Fruit fly (Drosophila melanogaster) whole organism, embryonic: ENCODE data around the gene CG2256.

Experiments
- BEAF-32 ChIP-seq: fragments of 200-800 bp; sonication (Bioruptor generic); optimal IDR thresholded peaks from 3 replicates; lab custom pipeline; 2017; ENCODE audit warnings: missing biosample characterization, missing genetic modification characterization, mild to moderate bottlenecking, moderate library complexity, missing genetic modification reagents
- CG10147 ChIP-seq: fragments of 200-800 bp; sonication (Bioruptor generic); optimal IDR thresholded peaks from 2 replicates; lab custom pipeline; 2019; ENCODE audit warnings: missing biosample characterization, mild to moderate bottlenecking, missing genetic modification characterization, moderate library complexity
- CG10321 ChIP-seq: fragments of 200-800 bp; sonication (Bioruptor generic); IDR thresholded peaks from 2 replicates; pipeline ENCODE4 v1.3.6; 2022; ENCODE audit warnings: missing biosample characterization, missing genetic modification characterization
- CG13894 ChIP-seq: fragments of 200-800 bp; sonication (Bioruptor generic); optimal IDR thresholded peaks from 3 replicates; lab custom pipeline; 2018; ENCODE audit warnings: missing biosample characterization, mild to moderate bottlenecking, missing genetic modification characterization, moderate library complexity
- CG1602 ChIP-seq: fragments of 200-800 bp; sonication (Bioruptor generic); optimal IDR thresholded peaks from 3 replicates; lab custom pipeline; 2016; ENCODE audit warnings: missing biosample characterization, missing genetic modification characterization
- CG1832 ChIP-seq: fragments of 200-800 bp; sonication (Bioruptor generic); optimal IDR thresholded peaks from 2 replicates; lab custom pipeline; 2017; ENCODE audit warnings: missing biosample characterization, mild to moderate bottlenecking, missing genetic modification characterization, inconsistent platforms
- CG18476 ChIP-seq: fragments of 200-800 bp; sonication (Bioruptor generic); optimal IDR thresholded peaks from 2 replicates; lab custom pipeline; 2016; ENCODE audit warnings: missing biosample characterization, mild to moderate bottlenecking, missing genetic modification characterization
- CG18764 ChIP-seq: fragments of 200-800 bp; sonication (Bioruptor generic); optimal IDR thresholded peaks from 3 replicates; lab custom pipeline; 2016; ENCODE audit warnings: missing biosample characterization, missing genetic modification characterization
- CG2199 ChIP-seq: fragments of 200-800 bp; sonication (Bioruptor generic); IDR thresholded peaks from 3 replicates; pipeline ENCODE4 v1.3.6; 2022; ENCODE audit warnings: missing biosample characterization, missing genetic modification characterization
- CG2678 ChIP-seq: fragments of 200-800 bp; sonication (Bioruptor generic); optimal IDR thresholded peaks from 3 replicates; lab custom pipeline; 2019; ENCODE audit warnings: missing biosample characterization, mild to moderate bottlenecking, missing genetic modification characterization, moderate library complexity
- CG2875 ChIP-seq: fragments of 200-800 bp; sonication (Bioruptor generic); optimal IDR thresholded peaks from 2 replicates; lab custom pipeline; 2017; ENCODE audit warnings: missing biosample characterization, mild to moderate bottlenecking, missing genetic modification characterization, missing genetic modification reagents
- CG33557 ChIP-seq: fragments of 200-800 bp; sonication (Bioruptor generic); optimal IDR thresholded peaks from 2 replicates; lab custom pipeline; 2019; ENCODE audit warnings: missing biosample characterization, mild to moderate bottlenecking, missing genetic modification characterization, moderate library complexity
- CG5245 ChIP-seq: fragments of 200-800 bp; sonication (Bioruptor generic); optimal IDR thresholded peaks from 3 replicates; lab custom pipeline; 2016; ENCODE audit warnings: missing biosample characterization, missing genetic modification characterization
- CG6254 ChIP-seq: fragments of 200-800 bp; sonication (Bioruptor generic); optimal IDR thresholded peaks from 3 replicates; lab custom pipeline; 2017; ENCODE audit warnings: mild to moderate bottlenecking, missing biosample characterization, missing genetic modification reagents, missing genetic modification characterization
- CG8388 ChIP-seq: fragments of 200-800 bp; sonication (Bioruptor generic); optimal IDR thresholded peaks from 2 replicates; lab custom pipeline; 2019; ENCODE audit warnings: missing biosample characterization, mild to moderate bottlenecking, missing genetic modification characterization, moderate library complexity
- CTCF ChIP-seq: fragments of 200-800 bp; sonication (Bioruptor generic); optimal IDR thresholded peaks from 2 replicates; lab custom pipeline; 2017; ENCODE audit warnings: missing biosample characterization, mild to moderate bottlenecking, missing genetic modification characterization, moderate library complexity
- D19A ChIP-seq: fragments of 200-800 bp; optimal IDR thresholded peaks from 3 replicates; lab custom pipeline; 2019; ENCODE audit warnings: missing biosample characterization, mild to moderate bottlenecking, missing genetic modification characterization, moderate library complexity
- Doc2 ChIP-seq: fragments of 200-800 bp; sonication (Bioruptor generic); IDR thresholded peaks from 2 replicates; pipeline ENCODE4 v1.3.6; 2022; ENCODE audit warnings: missing biosample characterization, missing genetic modification characterization
- E2f1 ChIP-seq: fragments of 200-800 bp; sonication (Bioruptor generic); IDR thresholded peaks from 2 replicates; pipeline ENCODE4 v1.3.6; 2022; ENCODE audit warnings: missing biosample characterization, missing genetic modification characterization
- Kr ChIP-seq: fragments of 200-800 bp; sonication (Bioruptor generic); optimal IDR thresholded peaks from 2 replicates; lab custom pipeline; 2017; ENCODE audit warnings: missing biosample characterization, mild to moderate bottlenecking, missing genetic modification characterization
- Med ChIP-seq: fragments of 200-800 bp; sonication (Bioruptor generic); peaks from one replicate; lab custom pipeline; 2016; ENCODE audit warnings: missing biosample characterization, missing genetic modification characterization, mild to moderate bottlenecking, inconsistent platforms, moderate library complexity
- Neu2 ChIP-seq: fragments of 200-800 bp; sonication (Bioruptor generic); optimal IDR thresholded peaks from 3 replicates; lab custom pipeline; 2016; ENCODE audit warnings: missing biosample characterization, missing genetic modification characterization, borderline replicate concordance
- Pdp1 ChIP-seq, 2 experiments: fragments of 200-800 bp; sonication (Bioruptor generic); optimal IDR thresholded peaks; 3 replicates each; lab custom pipeline; 2016; ENCODE audit warnings: missing biosample characterization in 2 of 2, missing genetic modification characterization in 2 of 2, mild to moderate bottlenecking in 1 of 2, moderate library complexity in 1 of 2
- Ravus ChIP-seq: fragments of 200-800 bp; sonication (Bioruptor generic); IDR thresholded peaks from 2 replicates; pipeline ENCODE4 v1.3.6; 2022; ENCODE audit warnings: missing biosample characterization, missing genetic modification characterization
- Trl ChIP-seq, 3 experiments: fragments of >200 bp in 2 of 3; fragments of 200-800 bp in 1 of 3; sonication (Bioruptor generic) in 1 of 3; optimal IDR thresholded peaks; 2 replicates in 1 of 3; 3 replicates in 2 of 3; lab custom pipeline; 2016 to 2017; ENCODE audit warnings: missing biosample characterization in 1 of 3, missing genetic modification characterization in 1 of 3
- ab ChIP-seq: fragments of 200-800 bp; sonication (Bioruptor generic); optimal IDR thresholded peaks from 2 replicates; lab custom pipeline; 2016; ENCODE audit warnings: missing biosample characterization, missing genetic modification characterization
- ac ChIP-seq: fragments of 200-800 bp; sonication (Bioruptor generic); optimal IDR thresholded peaks from 3 replicates; lab custom pipeline; 2017; ENCODE audit warnings: missing biosample characterization, mild to moderate bottlenecking, missing genetic modification characterization
- ap ChIP-seq: fragments of 200-800 bp; sonication (Bioruptor generic); IDR thresholded peaks from 2 replicates; pipeline ENCODE4 v1.3.6; 2022; ENCODE audit warnings: missing biosample characterization, missing genetic modification characterization
- ase ChIP-seq: fragments of 200-800 bp; sonication (Bioruptor generic); IDR thresholded peaks from 3 replicates; pipeline ENCODE4 v1.3.6; 2022; ENCODE audit warnings: missing biosample characterization, missing genetic modification characterization
- ash1 ChIP-seq: fragments of 200-800 bp; sonication (Bioruptor generic); optimal IDR thresholded peaks from 2 replicates; lab custom pipeline; 2018; ENCODE audit warnings: missing biosample characterization, mild to moderate bottlenecking, missing genetic modification characterization
- cg ChIP-seq: fragments of 200-800 bp; sonication (Bioruptor generic); optimal IDR thresholded peaks from 3 replicates; lab custom pipeline; 2019; ENCODE audit warnings: missing biosample characterization, mild to moderate bottlenecking, missing genetic modification characterization, moderate library complexity
- dysf ChIP-seq: fragments of 200-800 bp; sonication (Bioruptor generic); IDR thresholded peaks from 3 replicates; pipeline ENCODE4 v1.3.6; 2022; ENCODE audit warnings: missing biosample characterization, missing genetic modification characterization
- eve ChIP-seq, 2 experiments: fragments of >200 bp; optimal IDR thresholded peaks; 2 replicates each; lab custom pipeline; 2017; ENCODE audit warnings: missing biosample characterization in 2 of 2, missing genetic modification characterization in 2 of 2
- ftz-f1 ChIP-seq: fragments of 200-800 bp; sonication (Bioruptor generic); optimal IDR thresholded peaks from 2 replicates; lab custom pipeline; 2016; ENCODE audit warnings: missing biosample characterization, missing genetic modification characterization
- gcm ChIP-seq: fragments of 200-800 bp; sonication (Bioruptor generic); optimal IDR thresholded peaks from 2 replicates; lab custom pipeline; 2019; ENCODE audit warnings: missing biosample characterization, mild to moderate bottlenecking, missing genetic modification characterization, moderate library complexity
- insv ChIP-seq, 2 experiments: fragments of 200-800 bp; sonication (Bioruptor generic); optimal IDR thresholded peaks; 3 replicates each; lab custom pipeline; 2016 to 2018; ENCODE audit warnings: missing biosample characterization in 2 of 2, missing genetic modification characterization in 2 of 2
- mam ChIP-seq: fragments of 200-800 bp; sonication (Bioruptor generic); optimal IDR thresholded peaks from 3 replicates; lab custom pipeline; 2016; ENCODE audit warnings: missing biosample characterization, missing genetic modification characterization
- nau ChIP-seq: fragments of 200-800 bp; sonication (Bioruptor generic); optimal IDR thresholded peaks from 3 replicates; lab custom pipeline; 2017; ENCODE audit warnings: missing biosample characterization, mild to moderate bottlenecking, missing genetic modification characterization, missing genetic modification reagents
- pan ChIP-seq, 4 experiments: fragments of >200 bp in 3 of 4; fragments of 200-800 bp in 1 of 4; sonication (Bioruptor generic) in 1 of 4; optimal IDR thresholded peaks in 3 of 4; IDR thresholded peaks in 1 of 4; 2 replicates each; pipeline versions ENCODE4 v1.3.6 to Lab custom; 2017 to 2022; ENCODE audit warnings: missing biosample characterization in 2 of 4, missing genetic modification characterization in 2 of 4, mixed read lengths in 1 of 4
- pfk ChIP-seq: fragments of 200-800 bp; sonication (Bioruptor generic); optimal IDR thresholded peaks from 2 replicates; lab custom pipeline; 2018; ENCODE audit warnings: missing biosample characterization, mild to moderate bottlenecking, missing genetic modification characterization, moderate library complexity
- sens ChIP-seq: fragments of 200-800 bp; sonication (Bioruptor generic); peaks from one replicate; lab custom pipeline; 2016; ENCODE audit warnings: missing biosample characterization, missing genetic modification characterization
- sqz ChIP-seq: fragments of 200-800 bp; sonication (Bioruptor generic); optimal IDR thresholded peaks from 3 replicates; lab custom pipeline; 2018; ENCODE audit warnings: missing biosample characterization, mild to moderate bottlenecking, missing genetic modification characterization
- tap ChIP-seq: fragments of 200-800 bp; optimal IDR thresholded peaks from 3 replicates; lab custom pipeline; 2019; ENCODE audit warnings: missing biosample characterization, mild to moderate bottlenecking, missing genetic modification characterization, moderate library complexity
- tna ChIP-seq: fragments of 200-800 bp; sonication (Bioruptor generic); IDR thresholded peaks from 2 replicates; pipeline ENCODE4 v1.3.6; 2022; ENCODE audit warnings: missing biosample characterization, missing genetic modification characterization; ENCODE audit not compliant: partially characterized antibody
- twi ChIP-seq: fragments of 200-800 bp; optimal IDR thresholded peaks from 2 replicates; lab custom pipeline; 2019; ENCODE audit warnings: missing biosample characterization, mild to moderate bottlenecking, missing genetic modification characterization, moderate library complexity
- zf30C ChIP-seq: fragments of 200-800 bp; sonication (Bioruptor generic); optimal IDR thresholded peaks from 3 replicates; lab custom pipeline; 2018; ENCODE audit warnings: missing biosample characterization, mild to moderate bottlenecking, missing genetic modification characterization

Gene CG2256

DNA sequence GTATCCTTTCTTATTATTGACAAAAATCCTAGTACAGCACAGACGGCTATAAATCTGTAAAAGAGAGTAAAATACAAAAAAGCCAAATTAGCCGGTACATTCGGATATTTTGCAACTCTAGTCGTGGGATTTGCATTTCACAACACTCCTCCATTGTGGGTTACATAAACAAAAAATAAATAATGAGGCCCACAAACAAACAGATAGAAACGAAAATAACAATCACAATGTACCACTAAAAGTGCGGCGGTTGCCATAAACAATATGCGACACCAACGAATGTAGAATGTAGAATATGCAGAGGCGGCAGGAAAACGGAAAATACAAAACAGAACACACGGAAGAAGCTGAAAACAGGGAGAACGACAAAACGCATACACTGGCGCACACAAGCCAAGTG, 30.9 kb downstream of the CG2256 start:
- TF ChIP-seq CG6254 (no peak), sens (GFP tag; lab: Kevin White, UChicago) (no peak), CG18764 (GFP tag; lab: Kevin White, UChicago) (no peak), eve (GFP tag; optimal IDR thresholded peaks at IDR 0.05; lab: Kevin White, UChicago) (peak in 1 of 2 experiments; percentile 60), E2f1 (GFP tag; lab: Robert Waterston, UW) (no peak), CG2199 (GFP tag; lab: Robert Waterston, UW) (0 out of 3 replicates have a peak, but pooled peaks have one; percentile 44), twi (tag; lab: Kevin White, UChicago) (no peak), CG2678 (tag; lab: Kevin White, UChicago) (no peak), CG8388 (no peak), Med (GFP tag; lab: Kevin White, UChicago) (peak; percentile 33), Neu2 (GFP tag; lab: Kevin White, UChicago) (peak; percentile 58), dysf (GFP tag; lab: Robert Waterston, UW) (no peak), CTCF (GFP tag; lab: Kevin White, UChicago) (peak; percentile 43), CG13894 (tag; lab: Kevin White, UChicago) (no peak), Pdp1 (GFP tag; optimal IDR thresholded peaks at IDR 0.05; lab: Kevin White, UChicago) (peak in 1 of 2 experiments; percentile 89), ftz-f1 (GFP tag; lab: Kevin White, UChicago) (no peak)

DNA sequence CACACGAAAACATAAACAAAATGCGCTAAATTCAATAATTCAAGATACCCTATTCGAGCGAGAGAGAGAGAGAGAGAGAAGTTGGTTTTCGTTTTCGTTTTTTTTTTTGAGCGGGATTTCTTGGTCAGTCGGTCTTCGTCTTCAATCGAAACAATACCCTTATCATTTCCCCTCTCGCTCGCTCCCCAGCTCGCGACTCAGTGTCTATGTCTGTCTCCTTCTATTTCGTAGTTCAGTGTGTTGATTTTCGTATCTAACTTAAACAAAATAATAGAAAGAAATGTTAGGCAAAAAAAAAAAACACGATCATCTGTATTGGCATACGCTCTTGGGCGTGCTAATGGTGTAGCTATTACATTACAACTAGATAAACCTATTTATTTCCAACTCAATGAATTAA, 37.7 kb downstream of the CG2256 start:
- TF ChIP-seq D19A (tag; lab: Kevin White, UChicago), result peak; percentile 52
- no peak for TF ChIP-seq insv (GFP tag; optimal IDR thresholded peaks at IDR 0.05; lab: Kevin White, UChicago)
- no peak for TF ChIP-seq tna (GFP tag; lab: Robert Waterston, UW)
- TF ChIP-seq CG1602 (GFP tag; lab: Kevin White, UChicago), result no peak
- no peak for TF ChIP-seq CG10147
- TF ChIP-seq ab, result no peak
- TF ChIP-seq zf30C (GFP tag; lab: Kevin White, UChicago), result no peak
- peak; percentile 41 for TF ChIP-seq sens (GFP tag; lab: Kevin White, UChicago)
- TF ChIP-seq CG10321, result peak; percentile 64
- peak; percentile 21 for TF ChIP-seq cg (GFP tag; lab: Kevin White, UChicago)
- peak in 1 of 2 experiments; percentile 18 for TF ChIP-seq Trl (optimal IDR thresholded peaks at IDR 0.05; lab: Kevin White, UChicago)
- no peak for TF ChIP-seq Trl (GFP tag; optimal IDR thresholded peaks at IDR 0.05; lab: Kevin White, UChicago)
- TF ChIP-seq CG1832 (GFP tag; lab: Kevin White, UChicago), result peak; percentile 56
- TF ChIP-seq sqz (GFP tag; lab: Kevin White, UChicago), result peak; percentile 39
- no peak for TF ChIP-seq Ravus (GFP tag; lab: Robert Waterston, UW)
- TF ChIP-seq CG18476 (GFP tag; lab: Kevin White, UChicago), result no peak

DNA sequence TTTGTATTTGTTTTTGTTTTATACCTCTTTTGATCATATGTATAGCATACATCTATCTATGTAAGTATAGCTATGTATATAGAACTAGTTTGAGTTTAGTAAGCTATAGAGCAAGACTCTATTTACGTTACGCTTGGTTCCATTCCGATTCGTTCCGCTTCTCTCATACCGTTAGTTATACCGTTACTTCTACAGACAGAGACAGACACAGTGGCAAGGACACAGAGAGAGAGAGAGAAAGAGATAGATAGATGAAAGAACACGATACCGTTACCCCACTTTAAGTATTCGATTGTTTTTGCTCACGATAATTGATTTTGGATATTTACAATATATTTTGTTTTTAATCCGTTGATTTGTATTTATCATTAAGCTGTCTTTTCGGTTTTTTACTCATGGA, 40.5 kb downstream of the CG2256 start:
- peak; percentile 76 for TF ChIP-seq pfk
- no peak for TF ChIP-seq CG5245

DNA sequence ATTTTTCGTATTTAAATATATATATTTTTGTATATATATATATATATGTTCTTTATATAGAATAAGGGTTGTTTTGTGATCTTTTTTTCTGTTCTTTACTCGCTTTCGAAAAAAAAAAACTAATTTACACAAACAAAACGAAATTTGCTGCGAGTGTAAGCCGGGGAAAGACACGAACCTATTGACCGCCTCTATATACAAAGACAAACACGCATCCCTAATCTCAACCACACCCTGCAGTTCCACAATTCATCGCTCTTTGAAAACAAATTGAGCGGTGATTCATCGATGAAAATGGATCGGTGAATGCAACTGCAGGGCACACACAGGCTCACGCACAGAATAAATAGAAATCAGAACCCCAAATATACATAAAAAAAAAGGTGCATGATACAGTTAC, 48.1 kb downstream of the CG2256 start:
- peak; percentile 27 for TF ChIP-seq CG33557 (GFP tag; lab: Kevin White, UChicago)
- no peak for TF ChIP-seq tap (tag; lab: Kevin White, UChicago)
- no peak for TF ChIP-seq ase (GFP tag; lab: Robert Waterston, UW)
- no peak for TF ChIP-seq mam (GFP tag; lab: Kevin White, UChicago)
- no peak for TF ChIP-seq CG2875
- TF ChIP-seq BEAF-32 (GFP tag; lab: Kevin White, UChicago), result no peak
- no peak for TF ChIP-seq ap
- peak; percentile 71 for TF ChIP-seq gcm (GFP tag; lab: Kevin White, UChicago)
- TF ChIP-seq pan (optimal IDR thresholded peaks at IDR 0.05; lab: Kevin White, UChicago), result no peak
- no peak for TF ChIP-seq pan (GFP tag; optimal IDR thresholded peaks at IDR 0.05 in 1 of 2, IDR thresholded peaks at IDR 0.05 in 1 of 2)
- TF ChIP-seq CG2199 (GFP tag; lab: Robert Waterston, UW), result peak; percentile 82; the same call in 2 of the 3 replicates
- TF ChIP-seq zf30C (GFP tag; lab: Kevin White, UChicago), result peak; percentile 44
- TF ChIP-seq sqz (GFP tag; lab: Kevin White, UChicago), result peak; percentile 17
- TF ChIP-seq Doc2 (GFP tag; lab: Robert Waterston, UW), result no peak
- TF ChIP-seq Kr (GFP tag; lab: Kevin White, UChicago), result peak; percentile 38
- TF ChIP-seq nau (GFP tag; lab: Kevin White, UChicago), result no peak
- no peak for TF ChIP-seq ash1 (GFP tag; lab: Kevin White, UChicago)
- peak; percentile 33 for TF ChIP-seq ac (GFP tag; lab: Kevin White, UChicago)
